Fruit fly (Drosophila melanogaster) whole organism, prepupa: ENCODE measurements around the gene CG6481.

Experiments
- Blimp-1 ChIP-seq: fragments of 200-800 bp; sonication (Bioruptor generic); optimal IDR thresholded peaks from 3 replicates; lab custom pipeline; 2017; ENCODE audit warnings: missing biosample characterization, missing genetic modification characterization, mild to moderate bottlenecking, moderate library complexity, missing genetic modification reagents
- CG6854 ChIP-seq: fragments of 200-800 bp; sonication (Bioruptor generic); optimal IDR thresholded peaks from 2 replicates; lab custom pipeline; 2017; ENCODE audit warnings: missing biosample characterization, mild to moderate bottlenecking, missing genetic modification characterization
- Eip78C ChIP-seq: fragments of 200-800 bp; sonication (Bioruptor generic); peaks from one replicate; lab custom pipeline; 2016; ENCODE audit warnings: missing biosample characterization, missing genetic modification characterization

DNA sequence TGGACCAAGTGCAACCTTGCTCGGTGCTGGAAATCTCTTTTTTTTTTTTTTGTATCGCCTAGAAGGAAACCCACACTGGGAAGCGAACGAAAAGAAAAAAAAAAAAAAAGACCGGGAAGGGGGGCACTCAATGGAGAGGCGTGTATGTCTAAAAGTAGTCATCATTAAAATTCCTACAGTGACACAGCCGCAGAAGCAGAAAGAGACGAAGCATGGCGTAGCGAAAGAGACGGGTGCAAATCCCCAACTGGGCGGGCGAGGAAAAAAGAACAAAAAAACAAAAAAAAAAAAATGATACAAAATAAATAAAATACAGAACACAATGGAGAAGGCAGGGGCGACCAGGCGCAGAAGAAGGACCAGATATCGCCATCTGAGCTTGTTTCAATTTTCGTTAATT is 22.5 kb upstream of the CG6481 start:
- TF ChIP-seq CG6854 (GFP tag; lab: Kevin White, UChicago) (no peak), Blimp-1 (no peak), Eip78C (GFP tag; lab: Kevin White, UChicago) (peak; percentile 46)
